Worm (Caenorhabditis elegans): ENCODE results near the gene F20G2.5.

DNA sequence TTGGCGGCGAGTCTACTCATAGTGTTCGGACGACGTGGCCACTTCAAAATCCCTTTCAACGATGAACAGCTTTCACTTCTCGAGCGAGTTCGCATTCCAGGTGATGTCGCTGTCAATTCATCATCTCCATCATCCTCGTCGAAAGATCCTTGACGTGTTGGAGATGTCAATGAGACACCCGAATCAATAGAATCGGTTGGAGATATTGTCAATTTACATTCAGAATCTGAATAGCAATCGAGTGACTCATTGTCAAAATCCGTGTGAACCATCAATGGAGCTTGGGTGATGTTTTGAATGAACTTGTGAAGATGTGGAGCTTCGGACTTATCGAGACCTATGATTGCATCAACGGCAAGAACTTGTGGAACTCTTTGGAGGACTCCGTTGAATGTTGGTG lies 14.5 kb downstream of the F20G2.5 start:
- TF ChIP-seq peb-1 (tag; optimal IDR thresholded peaks at IDR 0.05) (no peak), mdl-1 (tag; optimal IDR thresholded peaks at IDR 0.05) (no peak), nhr-11 (tag; optimal IDR thresholded peaks at IDR 0.05) (no peak), nhr-12 (tag; optimal IDR thresholded peaks at IDR 0.05) (no peak), aly-2 (tag; optimal IDR thresholded peaks at IDR 0.05) (no peak), unc-62 (GFP tag; optimal IDR thresholded peaks at IDR 0.05) (no peak), ZK546.5 (tag; optimal IDR thresholded peaks at IDR 0.05) (no peak), ztf-11 (tag; optimal IDR thresholded peaks at IDR 0.05) (no peak), nhr-25 (tag; optimal IDR thresholded peaks at IDR 0.05) (no peak), elt-1 (tag; optimal IDR thresholded peaks at IDR 0.05) (no peak), F13H6.1 (tag; optimal IDR thresholded peaks at IDR 0.05) (no peak), lsy-2 (tag; optimal IDR thresholded peaks at IDR 0.05) (no peak), lin-13 (GFP tag; optimal IDR thresholded peaks at IDR 0.05) (no peak)
